Worm (Caenorhabditis elegans): Measurements from ENCODE around the gene fbxa-106.

DNA sequence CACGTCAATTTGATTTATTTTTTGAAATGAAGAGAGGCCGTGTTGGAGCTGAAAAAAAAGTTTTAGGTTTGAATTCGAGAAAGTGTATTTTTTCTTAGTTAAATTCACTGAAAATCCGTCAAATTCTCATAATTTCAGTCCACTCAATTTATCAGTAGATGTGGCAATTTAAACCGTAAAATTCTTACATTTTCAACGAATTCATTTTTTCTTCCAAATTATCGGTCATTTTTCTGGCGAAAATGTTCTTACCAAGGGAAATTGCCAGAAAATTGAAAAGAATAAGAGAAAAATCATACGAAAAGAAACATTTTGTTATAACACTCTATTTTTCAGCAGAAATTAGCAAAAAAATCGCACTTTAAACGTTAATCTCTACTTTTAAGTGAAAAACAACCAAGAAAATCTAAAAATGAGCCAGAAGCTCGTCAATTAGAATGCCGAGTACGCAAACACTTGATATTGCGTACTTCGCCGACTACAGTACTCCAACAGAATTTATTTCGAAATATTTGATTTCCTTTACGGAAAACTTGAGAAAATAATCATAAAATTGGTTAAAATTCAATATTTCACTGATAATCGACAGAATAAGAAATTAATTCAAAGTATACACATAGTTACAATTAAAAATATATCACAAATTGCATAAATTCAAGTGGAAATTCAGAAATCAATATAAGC, at the start of gene fbxa-106:
- no peak for TF ChIP-seq elt-1 (tag; optimal IDR thresholded peaks at IDR 0.05)
- TF ChIP-seq nhr-237 (tag; optimal IDR thresholded peaks at IDR 0.05) = no peak
- TF ChIP-seq nhr-76 (tag; optimal IDR thresholded peaks at IDR 0.05) = no peak
- no peak for TF ChIP-seq fkh-2 (tag; optimal IDR thresholded peaks at IDR 0.05)
- TF ChIP-seq daf-12 (tag; optimal IDR thresholded peaks at IDR 0.05) = no peak
- TF ChIP-seq ama-1 (optimal IDR thresholded peaks at IDR 0.05) = no peak
- no peak for TF ChIP-seq nhr-28 (tag; optimal IDR thresholded peaks at IDR 0.05)
- TF ChIP-seq zag-1 (tag; optimal IDR thresholded peaks at IDR 0.05) = no peak
- TF ChIP-seq R02D3.7 (tag; optimal IDR thresholded peaks at IDR 0.05) = no peak
- TF ChIP-seq unc-62 (GFP tag; optimal IDR thresholded peaks at IDR 0.05) = no peak
- TF ChIP-seq eor-1 (tag; optimal IDR thresholded peaks at IDR 0.05) = no peak
- TF ChIP-seq egl-27 (tag; optimal IDR thresholded peaks at IDR 0.05) = no peak
- TF ChIP-seq pqm-1 (tag; optimal IDR thresholded peaks at IDR 0.05) = no peak
